Worm (Caenorhabditis elegans): ENCODE results near the gene W02H5.19.

DNA sequence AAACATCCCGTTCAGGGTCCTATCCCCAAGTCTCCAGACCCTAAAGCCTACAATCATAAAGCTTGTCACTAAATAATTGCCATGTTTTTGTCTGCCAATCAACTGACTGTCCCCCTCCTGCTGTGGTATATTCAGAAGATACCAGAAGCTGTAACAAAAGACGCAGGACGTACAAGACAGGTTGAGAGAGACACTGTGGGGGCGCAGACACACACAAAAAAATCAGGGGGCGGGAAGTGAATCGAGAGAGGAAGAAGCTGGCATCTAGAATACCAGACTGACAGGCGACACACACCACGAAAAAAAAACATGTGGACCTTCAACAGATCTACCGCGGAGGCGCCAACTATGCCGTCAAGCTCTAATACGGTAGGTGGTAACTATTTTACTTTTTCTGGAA lies 32.5 kb downstream of the W02H5.19 start, which contains the start of gene kel-8:
- TF ChIP-seq nhr-11 (tag; optimal IDR thresholded peaks at IDR 0.05) (no peak), unc-62 (GFP tag; optimal IDR thresholded peaks at IDR 0.05) (no peak), unc-30 (tag; optimal IDR thresholded peaks at IDR 0.05) (no peak), lin-39 (tag; optimal IDR thresholded peaks at IDR 0.05) (no peak), isw-1 (GFP tag; IDR thresholded peaks at IDR 0.05) (no peak), hlh-4 (tag; optimal IDR thresholded peaks at IDR 0.05) (no peak), zag-1 (tag; optimal IDR thresholded peaks at IDR 0.05) (no peak)
